Worm (Caenorhabditis elegans) whole organism, dauer: ENCODE measurements around the gene R07B7.10.
"Not testable (repeated sequence)": the region's sequence is repeated elsewhere in the genome, so short reads cannot be mapped to it uniquely, and the experiment has no call there.

Experiments used
- unc-62 ChIP-seq: sonication (generic microtip); optimal IDR thresholded peaks from 2 replicates; lab custom pipeline; 2017; ENCODE audit warnings: missing biosample characterization, missing genetic modification reagents, missing genetic modification characterization

R07B7.10 gene

ce11 chrV:12106841-12107240 is 23.8 kb downstream of the R07B7.10 start, which contains the start of gene nhr-136:
Gene nhr-136, plus strand, starts transcription at chrV:12107141.
- TF ChIP-seq unc-62 (GFP tag; lab: Kevin White, UChicago): no peak

- no peak for TF ChIP-seq unc-62 (GFP tag; lab: Kevin White, UChicago)
Measured at ce11 chrV:12111452-12111851, 28.4 kb downstream of the R07B7.10 start, which contains the start of gene lhpp-1. Gene lhpp-1, minus strand, starts transcription at chrV:12111805.

ce11 chrV:12113726-12114125 is 30.7 kb downstream of the R07B7.10 start:
- TF ChIP-seq unc-62 (GFP tag; lab: Kevin White, UChicago): no peak

- TF ChIP-seq unc-62 (GFP tag; lab: Kevin White, UChicago): no peak
Measured at ce11 chrV:12114693-12115092, 31.7 kb downstream of the R07B7.10 start, which contains the start of gene spin-1. Gene spin-1, plus strand, starts transcription at chrV:12114993.

- no peak for TF ChIP-seq unc-62 (GFP tag; lab: Kevin White, UChicago)
Measured at ce11 chrV:12115150-12115549, 32.1 kb downstream of the R07B7.10 start.

- no peak for TF ChIP-seq unc-62 (GFP tag; lab: Kevin White, UChicago)
Measured at ce11 chrV:12117567-12118053, 34.6 kb downstream of the R07B7.10 start, which contains the start of gene C13C4.8. Gene C13C4.8, plus strand, starts transcription at chrV:12118003.

- TF ChIP-seq unc-62 (GFP tag; lab: Kevin White, UChicago): no peak
Measured at ce11 chrV:12120381-12120780, 37.4 kb downstream of the R07B7.10 start, which contains the start of gene C13C4.7. Gene C13C4.7, minus strand, starts transcription at chrV:12120481.

- no peak for TF ChIP-seq unc-62 (GFP tag; lab: Kevin White, UChicago)
Measured at ce11 chrV:12121274-12121673, 38.3 kb downstream of the R07B7.10 start, which contains the start of gene C13C4.6. Gene C13C4.6, plus strand, starts transcription at chrV:12121574.

- not testable (repeated sequence) for TF ChIP-seq unc-62 (GFP tag; lab: Kevin White, UChicago)
Measured at ce11 chrV:12130688-12131087, 47.7 kb downstream of the R07B7.10 start, which contains the start of gene C27A7.6. Gene C27A7.6, minus strand, starts transcription at chrV:12130788.

ce11 chrV:12131157-12131556 is 48.1 kb downstream of the R07B7.10 start, which contains the start of gene enpp-1:
Gene enpp-1, plus strand, starts transcription at chrV:12131457.
- not testable (repeated sequence) for TF ChIP-seq unc-62 (GFP tag; lab: Kevin White, UChicago)
